Worm (Caenorhabditis elegans) whole organism, L2 larva: ENCODE measurements around the gene gipc-2.

Experiments used
- C34F6.9 ChIP-seq: fragments of 150-350 bp; optimal IDR thresholded peaks from 2 replicates; lab custom pipeline; 2014; ENCODE audit warnings: missing biosample characterization, missing genetic modification characterization
- R02D3.7 ChIP-seq: fragments of 150-350 bp; optimal IDR thresholded peaks from 2 replicates; lab custom pipeline; 2014; ENCODE audit warnings: missing biosample characterization, missing genetic modification characterization
- Y55F3AM.14 ChIP-seq: fragments of 200-800 bp; sonication (Bioruptor generic); optimal IDR thresholded peaks from 2 replicates; lab custom pipeline; 2018; ENCODE audit warnings: mild to moderate bottlenecking, missing genetic modification characterization, missing compliant biosample characterization
- ZK546.5 ChIP-seq: sonication (generic microtip); optimal IDR thresholded peaks from 2 replicates; lab custom pipeline; 2017; ENCODE audit warnings: missing biosample characterization, missing genetic modification characterization
- alr-1 ChIP-seq: fragments of 150-350 bp; optimal IDR thresholded peaks from 2 replicates; lab custom pipeline; 2014; ENCODE audit warnings: missing biosample characterization, missing genetic modification characterization
- ama-1 ChIP-seq: fragments of 150-350 bp; optimal IDR thresholded peaks from 2 replicates; lab custom pipeline; 2018; ENCODE audit warnings: inconsistent platforms
- blmp-1 ChIP-seq: sonication (generic microtip); optimal IDR thresholded peaks from 2 replicates; lab custom pipeline; 2017; ENCODE audit warnings: missing genetic modification characterization, mild to moderate bottlenecking, missing compliant biosample characterization, antibody characterized with exemption, moderate library complexity; ENCODE audit not compliant: insufficient read depth
- ceh-16 ChIP-seq: fragments of 150-350 bp; optimal IDR thresholded peaks from 2 replicates; lab custom pipeline; 2014; ENCODE audit warnings: missing biosample characterization, missing genetic modification characterization
- egl-27 ChIP-seq: sonication (generic microtip); optimal IDR thresholded peaks from 3 replicates; lab custom pipeline; 2017; ENCODE audit warnings: missing biosample characterization, missing genetic modification reagents, missing genetic modification characterization
- elt-1 ChIP-seq: fragments of 150-350 bp; optimal IDR thresholded peaks from 2 replicates; lab custom pipeline; 2014; ENCODE audit warnings: missing biosample characterization, missing genetic modification characterization
- elt-3 ChIP-seq: sonication (generic microtip); optimal IDR thresholded peaks from 2 replicates; lab custom pipeline; 2017; ENCODE audit warnings: missing biosample characterization, missing genetic modification characterization
- gmeb-1 ChIP-seq: fragments of 150-350 bp; optimal IDR thresholded peaks from 2 replicates; lab custom pipeline; 2014; ENCODE audit warnings: missing biosample characterization, missing genetic modification characterization
- lin-11 ChIP-seq: fragments of 150-350 bp; sonication (generic microtip); optimal IDR thresholded peaks from 2 replicates; lab custom pipeline; 2014; ENCODE audit warnings: missing biosample characterization, missing genetic modification characterization, inconsistent platforms, mixed read lengths
- lin-39 ChIP-seq: fragments of 150-350 bp; optimal IDR thresholded peaks from 2 replicates; lab custom pipeline; 2014; ENCODE audit warnings: missing biosample characterization, missing genetic modification reagents, missing genetic modification characterization
- lsy-2 ChIP-seq, 2 experiments: fragments of 150-350 bp in 1 of 2; sonication (generic microtip) in 1 of 2; optimal IDR thresholded peaks; 2 replicates each; lab custom pipeline; 2014 to 2017; ENCODE audit warnings: missing biosample characterization in 2 of 2, missing genetic modification characterization in 2 of 2
- mab-5 ChIP-seq: fragments of 150-350 bp; optimal IDR thresholded peaks from 2 replicates; lab custom pipeline; 2014; ENCODE audit warnings: missing biosample characterization, missing genetic modification characterization
- mbf-1 ChIP-seq: sonication (generic microtip); optimal IDR thresholded peaks from 2 replicates; lab custom pipeline; 2017; ENCODE audit warnings: missing biosample characterization, missing genetic modification characterization
- mdl-1 ChIP-seq, 2 experiments: fragments of 150-350 bp in 1 of 2; sonication (generic microtip) in 1 of 2; optimal IDR thresholded peaks; 2 replicates each; lab custom pipeline; 2017; ENCODE audit warnings: missing biosample characterization in 2 of 2, missing genetic modification characterization in 2 of 2
- nhr-10 ChIP-seq: sonication (generic microtip); optimal IDR thresholded peaks from 2 replicates; lab custom pipeline; 2017; ENCODE audit warnings: missing biosample characterization, missing genetic modification characterization
- nhr-11 ChIP-seq: fragments of 150-350 bp; optimal IDR thresholded peaks from 2 replicates; lab custom pipeline; 2014; ENCODE audit warnings: missing biosample characterization, missing genetic modification characterization
- nhr-12 ChIP-seq: fragments of 150-350 bp; optimal IDR thresholded peaks from 2 replicates; lab custom pipeline; 2014; ENCODE audit warnings: missing biosample characterization, missing genetic modification characterization
- nhr-129 ChIP-seq: fragments of 150-350 bp; optimal IDR thresholded peaks from 2 replicates; lab custom pipeline; 2014; ENCODE audit warnings: missing biosample characterization, missing genetic modification characterization
- nhr-23 ChIP-seq: fragments of 150-350 bp; optimal IDR thresholded peaks from 2 replicates; lab custom pipeline; 2014; ENCODE audit warnings: missing biosample characterization, missing genetic modification reagents, missing genetic modification characterization
- nhr-6 ChIP-seq: fragments of 150-350 bp; optimal IDR thresholded peaks from 2 replicates; lab custom pipeline; 2014; ENCODE audit warnings: missing biosample characterization, missing genetic modification characterization
- nhr-77 ChIP-seq: fragments of 150-350 bp; optimal IDR thresholded peaks from 2 replicates; lab custom pipeline; 2014; ENCODE audit warnings: missing biosample characterization, missing genetic modification characterization
- peb-1 ChIP-seq: fragments of 150-350 bp; optimal IDR thresholded peaks from 2 replicates; lab custom pipeline; 2014; ENCODE audit warnings: missing biosample characterization, missing genetic modification characterization
- skn-1 ChIP-seq: sonication (generic microtip); optimal IDR thresholded peaks from 2 replicates; lab custom pipeline; 2017; ENCODE audit warnings: missing biosample characterization, missing genetic modification characterization
- sma-3 ChIP-seq: sonication (generic microtip); optimal IDR thresholded peaks from 2 replicates; lab custom pipeline; 2016; ENCODE audit warnings: missing genetic modification reagents, missing genetic modification characterization, missing compliant biosample characterization
- sma-9 ChIP-seq, 2 experiments: fragments of 150-350 bp in 1 of 2; sonication (generic microtip) in 1 of 2; optimal IDR thresholded peaks; 2 replicates each; lab custom pipeline; 2014 to 2016; ENCODE audit warnings: missing genetic modification characterization in 2 of 2, mild to moderate bottlenecking in 1 of 2, missing biosample characterization in 1 of 2, missing compliant biosample characterization in 1 of 2, missing genetic modification reagents in 1 of 2, moderate library complexity in 1 of 2
- snpc-4 ChIP-seq: fragments of 150-350 bp; optimal IDR thresholded peaks from 2 replicates; lab custom pipeline; 2014; ENCODE audit warnings: missing biosample characterization, missing genetic modification characterization
- unc-55 ChIP-seq: fragments of 150-350 bp; sonication (generic microtip); optimal IDR thresholded peaks from 3 replicates; lab custom pipeline; 2014; ENCODE audit warnings: missing biosample characterization, missing genetic modification reagents, missing genetic modification characterization
- zag-1 ChIP-seq: fragments of 150-350 bp; optimal IDR thresholded peaks from 2 replicates; lab custom pipeline; 2014; ENCODE audit warnings: missing biosample characterization, missing genetic modification characterization
- ztf-11 ChIP-seq: sonication (generic microtip); optimal IDR thresholded peaks from 2 replicates; lab custom pipeline; 2017; ENCODE audit warnings: missing biosample characterization, missing genetic modification characterization
- ztf-4 ChIP-seq: fragments of 150-350 bp; optimal IDR thresholded peaks from 2 replicates; lab custom pipeline; 2014; ENCODE audit warnings: missing biosample characterization, missing genetic modification characterization

Gene gipc-2

ce11 chrIV:10027566-10027965 is at the start of gene gipc-2:
Gene gipc-2, minus strand, starts transcription at chrIV:10027666.
- TF ChIP-seq nhr-23: no peak
- no peak for TF ChIP-seq mdl-1 (tag; optimal IDR thresholded peaks at IDR 0.05; lab: Kevin White, UChicago)
- no peak for TF ChIP-seq sma-9 (GFP tag; optimal IDR thresholded peaks at IDR 0.05; lab: Kevin White, UChicago)
- TF ChIP-seq sma-9 (tag; optimal IDR thresholded peaks at IDR 0.05; lab: Kevin White, UChicago): no peak
- no peak for TF ChIP-seq skn-1 (tag; lab: Kevin White, UChicago)
- TF ChIP-seq mab-5 (tag; lab: Kevin White, UChicago): no peak
- no peak for TF ChIP-seq ama-1 (lab: Kevin White, UChicago)
- TF ChIP-seq Y55F3AM.14 (GFP tag; lab: Kevin White, UChicago): no peak
- no peak for TF ChIP-seq alr-1 (tag; lab: Kevin White, UChicago)
- TF ChIP-seq egl-27 (tag; lab: Kevin White, UChicago): no peak
- TF ChIP-seq C34F6.9 (tag; lab: Kevin White, UChicago): no peak
- no peak for TF ChIP-seq nhr-6 (tag; lab: Kevin White, UChicago)
- TF ChIP-seq R02D3.7 (tag; lab: Kevin White, UChicago): no peak
- TF ChIP-seq sma-3: no peak
- TF ChIP-seq peb-1 (tag; lab: Kevin White, UChicago): no peak
- no peak for TF ChIP-seq lin-39
- no peak for TF ChIP-seq zag-1 (tag; lab: Kevin White, UChicago)
- no peak for TF ChIP-seq nhr-11 (tag; lab: Kevin White, UChicago)
- no peak for TF ChIP-seq ztf-11 (tag; lab: Kevin White, UChicago)
- TF ChIP-seq nhr-129 (tag; lab: Kevin White, UChicago): no peak
- TF ChIP-seq elt-1 (tag; lab: Kevin White, UChicago): no peak

- TF ChIP-seq nhr-6 (tag; lab: Kevin White, UChicago) (no peak), nhr-10 (no peak), nhr-23 (no peak), C34F6.9 (tag; lab: Kevin White, UChicago) (no peak), mab-5 (tag; lab: Kevin White, UChicago) (no peak), nhr-77 (tag; lab: Kevin White, UChicago) (no peak), ceh-16 (tag; lab: Kevin White, UChicago) (no peak)
Measured at ce11 chrIV:10075899-10076298, 48.4 kb upstream of the gipc-2 start, which contains the start of gene W01B6.5. Gene W01B6.5, plus strand, starts transcription at chrIV:10076199.

ce11 chrIV:10075034-10075510 is 47.6 kb upstream of the gipc-2 start, which contains the start of the genes ttbk-4 and W01B6.4:
Gene ttbk-4, minus strand, starts transcription at chrIV:10075134.
Gene W01B6.4, plus strand, starts transcription at chrIV:10075460.
- TF ChIP-seq gmeb-1 (tag; lab: Kevin White, UChicago) (no peak), unc-55 (GFP tag; lab: Kevin White, UChicago) (no peak), mbf-1 (tag; lab: Kevin White, UChicago) (no peak), nhr-12 (tag; lab: Kevin White, UChicago) (no peak), peb-1 (tag; lab: Kevin White, UChicago) (no peak), sma-3 (no peak), ceh-16 (tag; lab: Kevin White, UChicago) (no peak), nhr-6 (tag; lab: Kevin White, UChicago) (no peak), blmp-1 (tag; lab: Kevin White, UChicago) (no peak), lsy-2 (tag; optimal IDR thresholded peaks at IDR 0.05; lab: Kevin White, UChicago) (no peak), ZK546.5 (tag; lab: Kevin White, UChicago) (no peak), nhr-129 (tag; lab: Kevin White, UChicago) (no peak), lin-11 (tag; lab: Kevin White, UChicago) (no peak), snpc-4 (tag; lab: Kevin White, UChicago) (no peak), sma-9 (GFP tag; optimal IDR thresholded peaks at IDR 0.05; lab: Kevin White, UChicago) (no peak), sma-9 (tag; optimal IDR thresholded peaks at IDR 0.05; lab: Kevin White, UChicago) (no peak), alr-1 (tag; lab: Kevin White, UChicago) (no peak), elt-1 (tag; lab: Kevin White, UChicago) (no peak), ztf-4 (tag; lab: Kevin White, UChicago) (no peak), nhr-77 (tag; lab: Kevin White, UChicago) (no peak), Y55F3AM.14 (GFP tag; lab: Kevin White, UChicago) (no peak)
- TF ChIP-seq, all 48 proteins: peak for 0

ce11 chrIV:10072527-10072926 is 45.1 kb upstream of the gipc-2 start, which contains the start of gene W01B6.3:
Gene W01B6.3, minus strand, starts transcription at chrIV:10072627.
- no peak for TF ChIP-seq blmp-1 (tag; lab: Kevin White, UChicago)
- no peak for TF ChIP-seq elt-3 (tag; lab: Kevin White, UChicago)
- TF ChIP-seq unc-55 (GFP tag; lab: Kevin White, UChicago): no peak
- TF ChIP-seq sma-3: no peak
